Worm (Caenorhabditis elegans) whole organism, mixed stage, embryonic: Measurements from ENCODE around the gene C10A4.1.

Experiments
- M03D4.4 ChIP-seq: sonication (generic microtip); optimal IDR thresholded peaks from 2 replicates; lab custom pipeline; 2017; ENCODE audit warnings: mild to moderate bottlenecking, missing genetic modification characterization, missing compliant biosample characterization
- bed-3 ChIP-seq: fragments of 200-800 bp; sonication (Bioruptor generic); optimal IDR thresholded peaks from 3 replicates; lab custom pipeline; 2018; ENCODE audit warnings: mild to moderate bottlenecking, missing genetic modification characterization, moderate library complexity, missing compliant biosample characterization
- ces-1 ChIP-seq: fragments of 150-350 bp; optimal IDR thresholded peaks from 2 replicates; lab custom pipeline; 2014; ENCODE audit warnings: missing biosample characterization, missing genetic modification reagents, missing genetic modification characterization
- cnd-1 ChIP-seq: fragments of 200-800 bp; sonication (Bioruptor generic); optimal IDR thresholded peaks from 2 replicates; lab custom pipeline; 2018; ENCODE audit warnings: mild to moderate bottlenecking, missing genetic modification characterization, missing compliant biosample characterization
- drap-1 ChIP-seq: fragments of 200-800 bp; sonication (Bioruptor generic); optimal IDR thresholded peaks from 3 replicates; lab custom pipeline; 2018; ENCODE audit warnings: mild to moderate bottlenecking, missing genetic modification characterization, missing compliant biosample characterization
- elt-1 ChIP-seq: sonication (generic microtip); optimal IDR thresholded peaks from 2 replicates; lab custom pipeline; 2017; ENCODE audit warnings: missing genetic modification characterization, mild to moderate bottlenecking, missing compliant biosample characterization, antibody characterized with exemption, moderate library complexity, borderline replicate concordance; ENCODE audit not compliant: insufficient read depth
- ham-2 ChIP-seq: fragments of 200-800 bp; sonication (Bioruptor generic); optimal IDR thresholded peaks from 2 replicates; lab custom pipeline; 2018; ENCODE audit warnings: mild to moderate bottlenecking, missing genetic modification characterization, missing compliant biosample characterization
- hlh-1 ChIP-seq: fragments of 150-350 bp; optimal IDR thresholded peaks from 2 replicates; lab custom pipeline; 2014; ENCODE audit warnings: missing biosample characterization, missing genetic modification reagents, missing genetic modification characterization
- lin-13 ChIP-seq: fragments of 150-350 bp; optimal IDR thresholded peaks from 2 replicates; lab custom pipeline; 2014; ENCODE audit warnings: missing biosample characterization, missing genetic modification characterization
- mab-5 ChIP-seq: fragments of 150-350 bp; optimal IDR thresholded peaks from 2 replicates; lab custom pipeline; 2014; ENCODE audit warnings: missing biosample characterization, missing genetic modification characterization
- mep-1 ChIP-seq: fragments of 150-350 bp; optimal IDR thresholded peaks from 2 replicates; lab custom pipeline; 2017; ENCODE audit warnings: missing biosample characterization, missing genetic modification reagents, missing genetic modification characterization, inconsistent platforms
- nhr-2 ChIP-seq: fragments of 150-350 bp; optimal IDR thresholded peaks from 2 replicates; lab custom pipeline; 2014; ENCODE audit warnings: missing biosample characterization, missing genetic modification characterization
- nhr-237 ChIP-seq: fragments of 150-350 bp; optimal IDR thresholded peaks from 2 replicates; lab custom pipeline; 2014; ENCODE audit warnings: missing biosample characterization, missing genetic modification characterization
- pha-4 ChIP-seq: fragments of 150-350 bp; optimal IDR thresholded peaks from 2 replicates; lab custom pipeline; 2018; ENCODE audit warnings: missing biosample characterization, missing genetic modification reagents, missing genetic modification characterization
- sem-2 ChIP-seq: fragments of 200-800 bp; sonication (Bioruptor generic); optimal IDR thresholded peaks from 2 replicates; lab custom pipeline; 2018; ENCODE audit warnings: mild to moderate bottlenecking, missing genetic modification characterization, missing compliant biosample characterization
- sptf-1 ChIP-seq: sonication (generic microtip); optimal IDR thresholded peaks from 2 replicates; lab custom pipeline; 2017; ENCODE audit warnings: mild to moderate bottlenecking, missing genetic modification characterization, moderate library complexity, missing compliant biosample characterization
- tbx-8 ChIP-seq: fragments of 200-800 bp; sonication (Bioruptor generic); optimal IDR thresholded peaks from 2 replicates; lab custom pipeline; 2018; ENCODE audit warnings: mild to moderate bottlenecking, missing genetic modification characterization, moderate library complexity, missing compliant biosample characterization
- unc-120 ChIP-seq: sonication (generic microtip); optimal IDR thresholded peaks from 2 replicates; lab custom pipeline; 2017; ENCODE audit warnings: missing genetic modification characterization, missing compliant biosample characterization; ENCODE audit not compliant: poor library complexity, severe bottlenecking
- unc-39 ChIP-seq: fragments of 150-350 bp; optimal IDR thresholded peaks from 2 replicates; lab custom pipeline; 2014; ENCODE audit warnings: missing biosample characterization, missing genetic modification characterization
- ztf-11 ChIP-seq: fragments of 150-350 bp; optimal IDR thresholded peaks from 2 replicates; lab custom pipeline; 2014; ENCODE audit warnings: missing biosample characterization, missing genetic modification characterization

C10A4.1 gene

DNA sequence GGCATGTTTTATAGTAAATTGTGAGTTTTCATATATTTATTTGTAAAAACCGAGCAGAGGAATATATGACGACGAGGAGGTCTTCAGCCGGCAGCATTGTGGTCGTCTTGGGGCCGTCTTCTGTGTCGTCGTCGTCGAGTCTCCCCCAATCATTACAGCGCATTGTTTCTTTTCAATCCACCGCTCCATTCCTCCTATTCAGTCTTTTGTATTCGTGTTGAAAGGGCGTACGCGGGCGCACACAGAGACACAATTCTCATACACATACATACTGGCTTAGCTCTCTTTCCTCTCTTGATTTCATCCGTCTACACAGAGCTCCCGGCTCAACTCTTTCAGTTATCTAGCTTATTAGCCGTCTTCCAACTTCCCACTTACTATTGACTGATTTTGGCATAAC, 47.5 kb downstream of the C10A4.1 start, which contains the start of gene sox-2:
sox-2 (minus strand) TSS at position 100 of the 400 bp plus-strand sequence.
- TF ChIP-seq tbx-8, result no peak
- TF ChIP-seq hlh-1 (tag; lab: Kevin White, UChicago), result no peak
- TF ChIP-seq elt-1 (tag; lab: Kevin White, UChicago), result no peak
- no peak for TF ChIP-seq M03D4.4 (tag; lab: Kevin White, UChicago)
- TF ChIP-seq sptf-1 (tag; lab: Kevin White, UChicago), result no peak
- TF ChIP-seq mab-5 (tag; lab: Kevin White, UChicago), result no peak
- no peak for TF ChIP-seq mep-1 (tag; lab: Kevin White, UChicago)
- TF ChIP-seq cnd-1 (tag; lab: Kevin White, UChicago), result no peak
- no peak for TF ChIP-seq ces-1 (GFP tag; lab: Kevin White, UChicago)
- TF ChIP-seq ztf-11, result no peak
- TF ChIP-seq lin-13 (tag; lab: Kevin White, UChicago), result no peak
- no peak for TF ChIP-seq bed-3 (GFP tag; lab: Kevin White, UChicago)
- TF ChIP-seq drap-1 (GFP tag; lab: Kevin White, UChicago), result no peak
- TF ChIP-seq nhr-237, result no peak
- TF ChIP-seq unc-120 (tag; lab: Kevin White, UChicago), result no peak
- TF ChIP-seq nhr-2, result no peak
- TF ChIP-seq ham-2 (GFP tag; lab: Kevin White, UChicago), result no peak
- no peak for TF ChIP-seq sem-2 (GFP tag; lab: Kevin White, UChicago)
- no peak for TF ChIP-seq unc-39 (tag; lab: Kevin White, UChicago)

DNA sequence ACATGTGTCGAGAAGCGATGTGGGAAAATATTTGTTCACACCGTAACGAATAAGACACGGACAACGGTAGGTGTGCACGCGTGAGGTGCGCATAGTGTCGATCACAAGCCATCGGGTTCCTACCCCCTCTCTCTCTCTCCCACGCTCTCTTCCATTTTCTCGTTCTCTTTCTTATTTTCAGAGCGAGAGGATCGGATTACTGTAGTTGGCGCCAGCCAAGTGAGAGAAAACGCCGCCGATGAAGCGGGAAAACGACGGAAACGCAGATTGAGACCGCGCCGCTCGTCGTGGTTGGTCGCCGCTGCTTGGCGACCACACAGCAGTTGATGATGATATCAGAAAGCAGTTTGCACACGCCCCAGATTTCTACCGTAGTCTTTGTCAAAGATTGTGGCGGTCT, 48.2 kb downstream of the C10A4.1 start:
- TF ChIP-seq lin-13 (tag; lab: Kevin White, UChicago), result no peak
- peak; percentile 14 for TF ChIP-seq cnd-1 (tag; lab: Kevin White, UChicago)

DNA sequence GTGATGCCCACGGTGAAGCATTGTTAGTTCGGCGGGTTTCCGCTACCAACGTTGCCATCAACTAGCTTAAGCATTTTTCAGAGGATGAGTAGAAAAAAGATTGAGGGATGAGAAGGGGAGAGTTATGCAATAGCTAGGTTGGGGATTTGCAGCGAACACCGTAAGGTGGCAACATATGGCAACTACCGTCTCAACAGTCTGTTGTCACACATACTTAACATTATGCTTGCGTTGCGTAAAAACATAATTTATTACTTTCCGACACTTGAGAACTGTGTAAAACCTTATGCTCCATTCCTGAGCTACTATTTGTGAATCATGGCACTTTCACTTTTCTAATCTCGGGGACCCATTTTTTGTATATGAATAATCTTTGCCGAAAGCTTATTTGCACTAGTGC, 50.5 kb downstream of the C10A4.1 start:
- TF ChIP-seq cnd-1 (tag; lab: Kevin White, UChicago) (peak; percentile 64), pha-4 (tag; lab: Kevin White, UChicago) (no peak), nhr-2 (peak; percentile 54)
